Fruit fly (Drosophila melanogaster) S2 (cell line): Measurements from ENCODE around the gene Lcp65Ag3.

Source experiments
- CG8478 ChIP-seq: fragments of >200 bp; optimal IDR thresholded peaks from 2 replicates; lab custom pipeline; 2018
- CTCF ChIP-seq, 2 experiments: fragments of >200 bp; optimal IDR thresholded peaks; 2 replicates each; lab custom pipeline; 2018

DNA sequence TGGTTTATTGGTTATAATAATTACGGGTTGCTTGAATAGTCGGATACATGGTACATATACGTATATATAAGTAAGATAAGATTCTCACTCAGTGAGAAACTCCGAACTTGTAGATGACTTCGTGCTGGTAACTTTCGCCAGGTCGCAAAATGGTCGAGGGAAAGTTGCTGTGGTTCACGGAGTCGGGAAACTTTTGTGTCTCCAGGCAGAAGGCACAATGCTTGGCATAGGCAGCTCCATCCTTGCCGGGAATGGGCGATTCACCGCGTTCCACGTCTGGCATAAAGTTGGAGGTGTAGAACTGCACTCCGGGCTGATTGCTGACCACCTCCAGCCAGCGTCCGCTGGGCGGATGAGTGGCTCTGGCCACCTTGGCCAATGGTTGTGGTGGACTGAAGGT is 37.6 kb downstream of the Lcp65Ag3 start, which contains the start of gene CG10469:
- TF ChIP-seq CG8478 (no peak), CTCF (optimal IDR thresholded peaks at IDR 0.05; lab: Kevin White, UChicago) (no peak)
